Fruit fly (Drosophila melanogaster): ENCODE data around the gene Sps2.

Gene Sps2

DNA sequence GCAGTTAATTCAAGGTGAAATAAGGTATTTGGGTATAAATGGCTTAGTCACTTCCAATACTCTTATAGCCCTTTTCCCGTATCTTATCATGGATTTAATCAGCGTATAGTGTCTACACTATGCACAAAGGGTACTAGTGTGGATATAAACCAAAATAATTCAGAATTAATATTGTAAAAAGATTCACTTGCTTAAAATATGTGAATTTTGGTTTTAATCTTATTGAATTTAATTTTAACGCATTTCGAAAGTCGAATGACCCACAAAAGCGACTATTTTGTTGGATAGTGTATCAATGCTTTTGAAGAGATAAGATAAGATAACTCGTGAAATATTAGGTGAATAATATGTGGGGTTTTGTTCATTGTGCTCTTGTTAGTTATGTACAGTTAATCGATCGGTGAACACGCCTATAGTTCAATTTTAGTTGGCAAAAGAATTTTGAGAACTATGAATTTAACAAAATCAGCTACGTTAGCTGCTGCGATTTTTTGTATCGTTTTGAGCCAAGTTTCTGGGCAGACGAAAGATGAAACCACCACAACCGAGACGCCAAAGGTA lies 39.6 kb downstream of the Sps2 start, which contains the start of gene CG5096:
TSS of gene CG5096 (plus strand) at position 374 of the 561 bp plus-strand sequence.
- peak; percentile 38 for TF ChIP-seq sage (GFP tag; optimal IDR thresholded peaks at IDR 0.05)
- TF ChIP-seq dl (GFP tag; optimal IDR thresholded peaks at IDR 0.05; ENCODE audit: insufficient read depth in 1 of 2, partially characterized antibody in 2 of 2) = no peak
- peak; percentile 56 for TF ChIP-seq woc (GFP tag; optimal IDR thresholded peaks at IDR 0.05)
- peak; percentile 80 for TF ChIP-seq ey (GFP tag; optimal IDR thresholded peaks at IDR 0.05)
- TF ChIP-seq br (GFP tag; optimal IDR thresholded peaks at IDR 0.05) = no peak
- TF ChIP-seq GATAd (GFP tag; optimal IDR thresholded peaks at IDR 0.05) = no peak
- peak; percentile 49 to 87 for TF ChIP-seq foxo (GFP tag; optimal IDR thresholded peaks at IDR 0.05)
- TF ChIP-seq Sp1 (GFP tag; optimal IDR thresholded peaks at IDR 0.05) = peak; percentile 80
- peak; percentile 4 for TF ChIP-seq dsf (GFP tag; optimal IDR thresholded peaks at IDR 0.05; ENCODE audit: borderline replicate concordance)
- TF ChIP-seq N (GFP tag; optimal IDR thresholded peaks at IDR 0.05) = no peak
- no peak for TF ChIP-seq Myc (optimal IDR thresholded peaks at IDR 0.05)
- TF ChIP-seq psq (GFP tag; optimal IDR thresholded peaks at IDR 0.05) = peak; percentile 59
- peak; percentile 33 for TF ChIP-seq CG32264 (GFP tag; optimal IDR thresholded peaks at IDR 0.05)
- TF ChIP-seq Hr78 (GFP tag; optimal IDR thresholded peaks at IDR 0.05) = no peak
- peak; percentile 91 for TF ChIP-seq h (GFP tag; optimal IDR thresholded peaks at IDR 0.05)
- peak; percentile 84 for TF ChIP-seq OdsH (GFP tag; optimal IDR thresholded peaks at IDR 0.05)
- no peak for TF ChIP-seq CrebA (GFP tag; optimal IDR thresholded peaks at IDR 0.05; ENCODE audit: borderline replicate concordance)
- peak; percentile 90 for TF ChIP-seq fru (GFP tag; optimal IDR thresholded peaks at IDR 0.05)
- TF ChIP-seq rgr (GFP tag; optimal IDR thresholded peaks at IDR 0.05) = peak; percentile 85
- no peak for TF ChIP-seq Dfd (GFP tag; optimal IDR thresholded peaks at IDR 0.05)
- TF ChIP-seq Jra (GFP tag; optimal IDR thresholded peaks at IDR 0.05) = peak; percentile 31
- no peak for TF ChIP-seq Abd-B (GFP tag; optimal IDR thresholded peaks at IDR 0.05)
- TF ChIP-seq Rel (GFP tag; optimal IDR thresholded peaks at IDR 0.05) = no peak
- peak; percentile 96 for TF ChIP-seq Rel (tag; optimal IDR thresholded peaks at IDR 0.05)
- TF ChIP-seq brk (GFP tag; optimal IDR thresholded peaks at IDR 0.05) = peak; percentile 69
- no peak for TF ChIP-seq lola (GFP tag; optimal IDR thresholded peaks at IDR 0.05)
- no peak for TF ChIP-seq Hr83 (GFP tag; optimal IDR thresholded peaks at IDR 0.05; ENCODE audit: poor library complexity, severe bottlenecking)
- TF ChIP-seq Hnf4 (GFP tag; optimal IDR thresholded peaks at IDR 0.05) = peak; percentile 67
- TF ChIP-seq Dif (GFP tag; optimal IDR thresholded peaks at IDR 0.05; ENCODE audit: partially characterized antibody) = no peak
- no peak for TF ChIP-seq Mio (GFP tag; optimal IDR thresholded peaks at IDR 0.05)
- no peak for TF ChIP-seq usp (GFP tag; optimal IDR thresholded peaks at IDR 0.05)
- no peak for TF ChIP-seq jim (GFP tag; optimal IDR thresholded peaks at IDR 0.05)
- no peak for TF ChIP-seq pan (optimal IDR thresholded peaks at IDR 0.05)
- no peak for TF ChIP-seq Vsx2 (GFP tag; optimal IDR thresholded peaks at IDR 0.05; ENCODE audit: partially characterized antibody)
- peak; percentile 74 for TF ChIP-seq HLH106 (tag; optimal IDR thresholded peaks at IDR 0.05)
- TF ChIP-seq sv (GFP tag; optimal IDR thresholded peaks at IDR 0.05) = peak; percentile 77
- TF ChIP-seq tai (GFP tag; optimal IDR thresholded peaks at IDR 0.05) = peak; percentile 11
- TF ChIP-seq dmrt93B (GFP tag; optimal IDR thresholded peaks at IDR 0.05) = no peak
- TF ChIP-seq CG9705 (GFP tag; optimal IDR thresholded peaks at IDR 0.05) = no peak

DNA sequence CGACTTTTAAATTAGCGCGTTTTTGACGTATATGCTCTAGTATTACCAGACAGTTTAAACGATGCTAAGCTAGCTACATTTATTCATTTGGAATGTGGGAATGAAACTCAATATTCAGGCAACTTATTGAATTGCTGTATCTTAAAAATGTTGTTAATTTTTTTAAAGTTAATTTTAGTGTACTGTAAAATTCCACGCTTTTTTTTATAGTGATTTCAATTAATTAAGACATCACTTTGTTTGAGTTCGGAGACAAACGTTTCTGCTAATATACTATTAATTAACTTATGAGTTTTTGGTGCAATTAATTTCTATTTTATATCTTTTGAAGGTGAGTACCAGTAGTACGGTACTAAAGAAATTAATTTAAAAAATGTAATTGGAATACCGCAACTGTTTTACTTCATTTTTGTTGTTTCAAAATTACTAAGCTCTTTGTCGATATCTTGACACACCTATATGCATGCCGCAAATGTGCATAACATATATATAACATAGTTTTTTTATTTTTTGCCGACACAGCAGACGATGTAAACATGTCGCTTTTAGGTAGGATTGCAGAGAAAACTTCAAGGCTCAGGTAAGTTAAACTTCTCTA lies 43.9 kb downstream of the Sps2 start, which contains the start of the genes Cdk1 and mRpS7:
TSS of gene Cdk1 (minus strand) at position 55 of the 598 bp plus-strand sequence.
TSS of gene mRpS7 (plus strand) at position 455 of the 598 bp plus-strand sequence.
- no peak for TF ChIP-seq Dif (GFP tag; optimal IDR thresholded peaks at IDR 0.05; ENCODE audit: partially characterized antibody)
- peak; percentile 43 for TF ChIP-seq Jra (GFP tag; optimal IDR thresholded peaks at IDR 0.05)
- TF ChIP-seq Hr78 (GFP tag; optimal IDR thresholded peaks at IDR 0.05) = no peak
- TF ChIP-seq dl (GFP tag; optimal IDR thresholded peaks at IDR 0.05; ENCODE audit: insufficient read depth in 1 of 2, partially characterized antibody in 2 of 2) = no peak
- no peak for TF ChIP-seq CG9705 (GFP tag; optimal IDR thresholded peaks at IDR 0.05)
- TF ChIP-seq Hnf4 (GFP tag; optimal IDR thresholded peaks at IDR 0.05) = peak; percentile 49
- TF ChIP-seq woc (GFP tag; optimal IDR thresholded peaks at IDR 0.05) = peak; percentile 76
- TF ChIP-seq Abd-B (GFP tag; optimal IDR thresholded peaks at IDR 0.05) = no peak
- TF ChIP-seq sv (GFP tag; optimal IDR thresholded peaks at IDR 0.05) = peak; percentile 43
- no peak for TF ChIP-seq br (GFP tag; optimal IDR thresholded peaks at IDR 0.05)
- peak; percentile 3 for TF ChIP-seq sage (GFP tag; optimal IDR thresholded peaks at IDR 0.05)
- TF ChIP-seq Hr83 (GFP tag; optimal IDR thresholded peaks at IDR 0.05; ENCODE audit: poor library complexity, severe bottlenecking) = no peak
- peak; percentile 2 for TF ChIP-seq rgr (GFP tag; optimal IDR thresholded peaks at IDR 0.05)
- no peak for TF ChIP-seq CrebA (GFP tag; optimal IDR thresholded peaks at IDR 0.05; ENCODE audit: borderline replicate concordance)
- TF ChIP-seq OdsH (GFP tag; optimal IDR thresholded peaks at IDR 0.05) = peak; percentile 4
- no peak for TF ChIP-seq dsf (GFP tag; optimal IDR thresholded peaks at IDR 0.05; ENCODE audit: borderline replicate concordance)
- no peak for TF ChIP-seq lola (GFP tag; optimal IDR thresholded peaks at IDR 0.05)
- peak in 1 of 2 experiments; percentile 61 for TF ChIP-seq foxo (GFP tag; optimal IDR thresholded peaks at IDR 0.05)
- no peak for TF ChIP-seq pan (optimal IDR thresholded peaks at IDR 0.05)
- TF ChIP-seq Myc (optimal IDR thresholded peaks at IDR 0.05) = peak; percentile 9
- peak; percentile 49 for TF ChIP-seq fru (GFP tag; optimal IDR thresholded peaks at IDR 0.05)
- no peak for TF ChIP-seq Mio (GFP tag; optimal IDR thresholded peaks at IDR 0.05)
- TF ChIP-seq GATAd (GFP tag; optimal IDR thresholded peaks at IDR 0.05) = no peak
- TF ChIP-seq ey (GFP tag; optimal IDR thresholded peaks at IDR 0.05) = peak; percentile 28
- TF ChIP-seq usp (GFP tag; optimal IDR thresholded peaks at IDR 0.05) = no peak
- TF ChIP-seq brk (GFP tag; optimal IDR thresholded peaks at IDR 0.05) = peak; percentile 30
- no peak for TF ChIP-seq Vsx2 (GFP tag; optimal IDR thresholded peaks at IDR 0.05; ENCODE audit: partially characterized antibody)
- TF ChIP-seq h (GFP tag; optimal IDR thresholded peaks at IDR 0.05) = peak; percentile 44
- no peak for TF ChIP-seq Dfd (GFP tag; optimal IDR thresholded peaks at IDR 0.05)
- TF ChIP-seq dmrt93B (GFP tag; optimal IDR thresholded peaks at IDR 0.05) = no peak
- TF ChIP-seq psq (GFP tag; optimal IDR thresholded peaks at IDR 0.05) = peak; percentile 27
- TF ChIP-seq CG32264 (GFP tag; optimal IDR thresholded peaks at IDR 0.05) = no peak
- TF ChIP-seq N (GFP tag; optimal IDR thresholded peaks at IDR 0.05) = no peak
- peak; percentile 59 for TF ChIP-seq HLH106 (tag; optimal IDR thresholded peaks at IDR 0.05)
- no peak for TF ChIP-seq Rel (GFP tag; optimal IDR thresholded peaks at IDR 0.05)
- TF ChIP-seq Rel (tag; optimal IDR thresholded peaks at IDR 0.05) = no peak
- TF ChIP-seq tai (GFP tag; optimal IDR thresholded peaks at IDR 0.05) = peak; percentile 47
- no peak for TF ChIP-seq jim (GFP tag; optimal IDR thresholded peaks at IDR 0.05)
- TF ChIP-seq Sp1 (GFP tag; optimal IDR thresholded peaks at IDR 0.05) = peak; percentile 55
